Fruit fly (Drosophila melanogaster): ENCODE measurements around the gene CG15771.

Gene CG15771

dm6 chrX:5754837-5755828, at the start of gene CG15771, which contains the start of gene lin-52 (continued):
- TF ChIP-seq Asciz (GFP tag; optimal IDR thresholded peaks at IDR 0.05), result peak; percentile 91
- peak; percentile 79; the same call in 1 of the 2 replicates for TF ChIP-seq CG5953 (GFP tag; IDR thresholded peaks at IDR 0.05)
- TF ChIP-seq CG18619 (GFP tag; optimal IDR thresholded peaks at IDR 0.05), result peak; percentile 97
- peak; percentile 60 for TF ChIP-seq CG31388 (GFP tag; optimal IDR thresholded peaks at IDR 0.05)
- peak; percentile 69 for TF ChIP-seq jumu (GFP tag; optimal IDR thresholded peaks at IDR 0.05)
- TF ChIP-seq CG10366 (GFP tag; IDR thresholded peaks at IDR 0.05), result peak; percentile 94
- TF ChIP-seq jing (GFP tag; optimal IDR thresholded peaks at IDR 0.05), result peak; percentile 87
- peak; percentile 86 for TF ChIP-seq psq (GFP tag; optimal IDR thresholded peaks at IDR 0.05)
- peak; percentile 63 to 86 for TF ChIP-seq Pdp1 (GFP tag; optimal IDR thresholded peaks at IDR 0.05)
- TF ChIP-seq Tbp (GFP tag; optimal IDR thresholded peaks at IDR 0.05), result no peak
- peak; percentile 96 for TF ChIP-seq seq (GFP tag; IDR thresholded peaks at IDR 0.05)
- peak; percentile 84 for TF ChIP-seq CG10274 (GFP tag; optimal IDR thresholded peaks at IDR 0.05)
- TF ChIP-seq Drgx (GFP tag; IDR thresholded peaks at IDR 0.05), result peak; percentile 97
- peak; percentile 44 for TF ChIP-seq zfh2 (GFP tag; optimal IDR thresholded peaks at IDR 0.05)
- peak; percentile 86 for TF ChIP-seq CG4707 (GFP tag; optimal IDR thresholded peaks at IDR 0.05)
- TF ChIP-seq D19B (GFP tag; optimal IDR thresholded peaks at IDR 0.05), result peak; percentile 89
- peak; percentile 74 for TF ChIP-seq MBD-R2 (GFP tag; IDR thresholded peaks at IDR 0.05)
- peak; percentile 93 for TF ChIP-seq Taf1 (GFP tag; IDR thresholded peaks at IDR 0.05)
- peak; percentile 90 for TF ChIP-seq lbe (GFP tag; optimal IDR thresholded peaks at IDR 0.05)
- peak; percentile 96 for TF ChIP-seq CG7839 (tag; optimal IDR thresholded peaks at IDR 0.05)
- peak; percentile 94 for TF ChIP-seq ci (GFP tag; IDR thresholded peaks at IDR 0.05)
- TF ChIP-seq trh (GFP tag; optimal IDR thresholded peaks at IDR 0.05), result peak; percentile 82
- TF ChIP-seq croc (GFP tag; conservative IDR thresholded peaks at IDR 0.05), result peak; percentile 93
- TF ChIP-seq sug (tag; optimal IDR thresholded peaks at IDR 0.05), result peak; percentile 96
- peak; percentile 78 for TF ChIP-seq CG1024 (GFP tag; IDR thresholded peaks at IDR 0.05)
- TF ChIP-seq CG15514 (GFP tag; optimal IDR thresholded peaks at IDR 0.05), result peak; percentile 89
- peak; percentile 90 for TF ChIP-seq CG10321 (GFP tag; IDR thresholded peaks at IDR 0.05)
- TF ChIP-seq CG13624 (GFP tag; optimal IDR thresholded peaks at IDR 0.05), result peak; percentile 78
- TF ChIP-seq Optix (GFP tag; IDR thresholded peaks at IDR 0.05), result peak; percentile 95
- peak; percentile 69 for TF ChIP-seq CTCF (GFP tag; optimal IDR thresholded peaks at IDR 0.05)
- TF ChIP-seq Opbp (GFP tag; IDR thresholded peaks at IDR 0.05; ENCODE audit: partially characterized antibody), result no peak
- TF ChIP-seq CG5245 (GFP tag; optimal IDR thresholded peaks at IDR 0.05), result peak; percentile 83
- TF ChIP-seq Hand (GFP tag; optimal IDR thresholded peaks at IDR 0.05), result peak; percentile 96
- peak; percentile 96 for TF ChIP-seq CG2712 (tag; optimal IDR thresholded peaks at IDR 0.05)
- peak; percentile 53 for TF ChIP-seq gfzf (GFP tag; optimal IDR thresholded peaks at IDR 0.05)
- TF ChIP-seq CG10565 (GFP tag; optimal IDR thresholded peaks at IDR 0.05), result peak; percentile 35
- peak; percentile 94 for TF ChIP-seq org-1 (GFP tag; optimal IDR thresholded peaks at IDR 0.05)
- peak; percentile 90 for TF ChIP-seq fd3F (GFP tag; optimal IDR thresholded peaks at IDR 0.05)
- peak; percentile 95 for TF ChIP-seq ATbp (GFP tag; optimal IDR thresholded peaks at IDR 0.05)
- TF ChIP-seq Dip3 (GFP tag; optimal IDR thresholded peaks at IDR 0.05), result peak; percentile 70
- peak; percentile 64 for TF ChIP-seq CG7928 (GFP tag; optimal IDR thresholded peaks at IDR 0.05)
- peak; percentile 88 for TF ChIP-seq CrebB (tag; optimal IDR thresholded peaks at IDR 0.05)
- TF ChIP-seq Hr78 (GFP tag; optimal IDR thresholded peaks at IDR 0.05), result peak in 1 of 2 experiments; percentile 85
- peak; percentile 67 for TF ChIP-seq CG13287 (GFP tag; IDR thresholded peaks at IDR 0.05; ENCODE audit: partially characterized antibody)
- TF ChIP-seq her (GFP tag; optimal IDR thresholded peaks at IDR 0.05), result peak; percentile 31
- TF ChIP-seq CoRest (tag; optimal IDR thresholded peaks at IDR 0.05), result peak; percentile 96
- peak; percentile 90 for TF ChIP-seq Rx (GFP tag; IDR thresholded peaks at IDR 0.05)
- TF ChIP-seq CG12391 (tag; optimal IDR thresholded peaks at IDR 0.05), result peak; percentile 96

Data from whole organism, embryonic.